Fruit fly (Drosophila melanogaster) whole organism, embryonic: ENCODE data around the gene Dap160.

ENCODE experiments used
- Atf-2 ChIP-seq: fragments of 200-800 bp; sonication (Bioruptor generic); optimal IDR thresholded peaks from 2 replicates; lab custom pipeline; 2016; ENCODE audit warnings: missing biosample characterization, missing genetic modification characterization
- CG10209 ChIP-seq: fragments of 200-800 bp; sonication (Bioruptor generic); optimal IDR thresholded peaks from 3 replicates; lab custom pipeline; 2017; ENCODE audit warnings: missing biosample characterization, mild to moderate bottlenecking, missing genetic modification characterization, missing genetic modification reagents
- CG10321 ChIP-seq: fragments of 200-800 bp; sonication (Bioruptor generic); IDR thresholded peaks from 2 replicates; pipeline ENCODE4 v1.3.6; 2022; ENCODE audit warnings: missing biosample characterization, missing genetic modification characterization
- CG10543 ChIP-seq: fragments of 200-800 bp; sonication (Bioruptor generic); optimal IDR thresholded peaks from 3 replicates; lab custom pipeline; 2017; ENCODE audit warnings: missing biosample characterization, mild to moderate bottlenecking, missing genetic modification characterization, moderate library complexity
- CG10654 ChIP-seq: fragments of 200-800 bp; sonication (Bioruptor generic); optimal IDR thresholded peaks from 2 replicates; lab custom pipeline; 2016; ENCODE audit warnings: missing biosample characterization, missing genetic modification characterization
- CG10959 ChIP-seq: fragments of 200-800 bp; sonication (Bioruptor generic); IDR thresholded peaks from 2 replicates; pipeline ENCODE4 v1.3.6; 2022; ENCODE audit warnings: missing biosample characterization, missing genetic modification characterization
- CG10979 ChIP-seq: fragments of 200-800 bp; sonication (Bioruptor generic); optimal IDR thresholded peaks from 2 replicates; lab custom pipeline; 2018; ENCODE audit warnings: missing biosample characterization, mild to moderate bottlenecking, missing genetic modification characterization, moderate library complexity
- CG11696 ChIP-seq: fragments of 200-800 bp; sonication (Bioruptor generic); IDR thresholded peaks from 2 replicates; pipeline ENCODE4 v1.3.6; 2022; ENCODE audit warnings: missing biosample characterization, missing genetic modification characterization
- CG11723 ChIP-seq: fragments of 200-800 bp; sonication (Bioruptor generic); optimal IDR thresholded peaks from 2 replicates; lab custom pipeline; 2017; ENCODE audit warnings: missing biosample characterization, mild to moderate bottlenecking, missing genetic modification characterization
- CG12155 ChIP-seq: fragments of 200-800 bp; sonication (Bioruptor generic); optimal IDR thresholded peaks from 3 replicates; lab custom pipeline; 2016; ENCODE audit warnings: missing biosample characterization, missing genetic modification characterization
- CG13424 ChIP-seq: fragments of 200-800 bp; sonication (Bioruptor generic); optimal IDR thresholded peaks from 2 replicates; lab custom pipeline; 2019; ENCODE audit warnings: missing biosample characterization, mild to moderate bottlenecking, missing genetic modification characterization, moderate library complexity
- CG16815 ChIP-seq: fragments of 200-800 bp; sonication (Bioruptor generic); optimal IDR thresholded peaks from 3 replicates; lab custom pipeline; 2017; ENCODE audit warnings: missing biosample characterization, mild to moderate bottlenecking, missing genetic modification characterization
- CG3065 ChIP-seq: fragments of 200-800 bp; sonication (Bioruptor generic); optimal IDR thresholded peaks from 2 replicates; lab custom pipeline; 2016; ENCODE audit warnings: missing biosample characterization, missing genetic modification characterization
- CG3281 ChIP-seq: fragments of 200-800 bp; sonication (Bioruptor generic); optimal IDR thresholded peaks from 3 replicates; lab custom pipeline; 2017; ENCODE audit warnings: missing biosample characterization, mild to moderate bottlenecking, missing genetic modification characterization
- CG3726 ChIP-seq: fragments of 200-800 bp; sonication (Bioruptor generic); IDR thresholded peaks from 3 replicates; pipeline ENCODE4, ENCODE4 v1.3.6; 2022; ENCODE audit warnings: missing biosample characterization, missing genetic modification characterization
- CG3838 ChIP-seq: fragments of 200-800 bp; sonication (Bioruptor generic); optimal IDR thresholded peaks from 3 replicates; lab custom pipeline; 2016; ENCODE audit warnings: missing biosample characterization, missing genetic modification characterization
- CG4328 ChIP-seq: fragments of 200-800 bp; sonication (Bioruptor generic); optimal IDR thresholded peaks from 3 replicates; lab custom pipeline; 2017; ENCODE audit warnings: missing biosample characterization, missing genetic modification reagents, missing genetic modification characterization
- CG4730 ChIP-seq: fragments of 200-800 bp; sonication (Bioruptor generic); IDR thresholded peaks from 2 replicates; pipeline ENCODE4 v1.3.6; 2022; ENCODE audit warnings: missing biosample characterization, missing genetic modification characterization
- CG6175 ChIP-seq: fragments of 200-800 bp; sonication (Bioruptor generic); IDR thresholded peaks from 3 replicates; pipeline ENCODE4 v1.3.6; 2022; ENCODE audit warnings: missing biosample characterization, missing genetic modification characterization
- CG6765 ChIP-seq: fragments of 200-800 bp; sonication (Bioruptor generic); optimal IDR thresholded peaks from 3 replicates; lab custom pipeline; 2017; ENCODE audit warnings: missing biosample characterization, mild to moderate bottlenecking, missing genetic modification characterization
- CG7357 ChIP-seq: fragments of 200-800 bp; sonication (Bioruptor generic); IDR thresholded peaks from 3 replicates; pipeline ENCODE4 v1.3.6; 2022; ENCODE audit warnings: missing biosample characterization, missing genetic modification characterization
- CG8478 ChIP-seq: fragments of >200 bp; optimal IDR thresholded peaks from 2 replicates; lab custom pipeline; 2018
- CG8765 ChIP-seq: fragments of 200-800 bp; sonication (Bioruptor generic); IDR thresholded peaks from 2 replicates; pipeline ENCODE4 v1.3.6; 2022; ENCODE audit warnings: missing biosample characterization, missing genetic modification characterization
- CG8944 ChIP-seq: fragments of 200-800 bp; sonication (Bioruptor generic); optimal IDR thresholded peaks from 3 replicates; lab custom pipeline; 2016; ENCODE audit warnings: missing biosample characterization, missing genetic modification characterization
- CoRest ChIP-seq: fragments of 200-800 bp; sonication (Bioruptor generic); optimal IDR thresholded peaks from 3 replicates; lab custom pipeline; 2018; ENCODE audit warnings: missing biosample characterization, mild to moderate bottlenecking, missing genetic modification characterization, moderate library complexity
- D19B ChIP-seq: fragments of 200-800 bp; sonication (Bioruptor generic); optimal IDR thresholded peaks from 2 replicates; lab custom pipeline; 2017; ENCODE audit warnings: missing biosample characterization, mild to moderate bottlenecking, missing genetic modification characterization
- HLHmδ ChIP-seq: fragments of 200-800 bp; sonication (Bioruptor generic); optimal IDR thresholded peaks from 2 replicates; lab custom pipeline; 2018; ENCODE audit warnings: missing biosample characterization, mild to moderate bottlenecking, missing genetic modification characterization, moderate library complexity
- Hey ChIP-seq: fragments of 200-800 bp; sonication (Bioruptor generic); optimal IDR thresholded peaks from 3 replicates; lab custom pipeline; 2018; ENCODE audit warnings: missing biosample characterization, mild to moderate bottlenecking, missing genetic modification characterization
- Hmx ChIP-seq: fragments of 200-800 bp; sonication (Bioruptor generic); optimal IDR thresholded peaks from 2 replicates; lab custom pipeline; 2016; ENCODE audit warnings: missing biosample characterization, missing genetic modification characterization
- Mes4 ChIP-seq: fragments of 200-800 bp; sonication (Bioruptor generic); optimal IDR thresholded peaks from 2 replicates; lab custom pipeline; 2016; ENCODE audit warnings: missing biosample characterization, missing genetic modification characterization
- bab2 ChIP-seq: fragments of 200-800 bp; sonication (Bioruptor generic); optimal IDR thresholded peaks from 2 replicates; lab custom pipeline; 2016; ENCODE audit warnings: missing biosample characterization, missing genetic modification characterization
- cas ChIP-seq: fragments of 200-800 bp; sonication (Bioruptor generic); IDR thresholded peaks from 2 replicates; pipeline ENCODE4 v1.3.6; 2022; ENCODE audit warnings: missing biosample characterization, missing genetic modification characterization
- caup ChIP-seq: fragments of 200-800 bp; sonication (Bioruptor generic); optimal IDR thresholded peaks from 3 replicates; lab custom pipeline; 2017; ENCODE audit warnings: missing biosample characterization, mild to moderate bottlenecking, missing genetic modification characterization, moderate library complexity; ENCODE audit not compliant: severe bottlenecking
- cg ChIP-seq: fragments of 200-800 bp; sonication (Bioruptor generic); optimal IDR thresholded peaks from 3 replicates; lab custom pipeline; 2019; ENCODE audit warnings: missing biosample characterization, mild to moderate bottlenecking, missing genetic modification characterization, moderate library complexity
- ci ChIP-seq: fragments of 200-800 bp; sonication (Bioruptor generic); IDR thresholded peaks from 3 replicates; pipeline ENCODE4 v1.3.6; 2022; ENCODE audit warnings: missing biosample characterization, missing genetic modification characterization
- crp ChIP-seq, 2 experiments: fragments of 200-800 bp; sonication (Bioruptor generic); optimal IDR thresholded peaks; 2 replicates in 1 of 2; 3 replicates in 1 of 2; lab custom pipeline; 2017; ENCODE audit warnings: missing biosample characterization in 2 of 2, missing genetic modification characterization in 2 of 2, mild to moderate bottlenecking in 1 of 2, moderate library complexity in 1 of 2
- dimm ChIP-seq: fragments of 200-800 bp; sonication (Bioruptor generic); IDR thresholded peaks from 2 replicates; pipeline ENCODE4 v1.3.6; 2022; ENCODE audit warnings: missing biosample characterization, missing genetic modification characterization
- dmrt99B ChIP-seq: fragments of 200-800 bp; sonication (Bioruptor generic); optimal IDR thresholded peaks from 2 replicates; lab custom pipeline; 2018; ENCODE audit warnings: missing biosample characterization, mild to moderate bottlenecking, missing genetic modification characterization, moderate library complexity
- fu2 ChIP-seq: fragments of 200-800 bp; sonication (Bioruptor generic); optimal IDR thresholded peaks from 2 replicates; lab custom pipeline; 2016; ENCODE audit warnings: missing biosample characterization, missing genetic modification characterization
- gsb-n ChIP-seq: fragments of 200-800 bp; sonication (Bioruptor generic); optimal IDR thresholded peaks from 3 replicates; lab custom pipeline; 2018; ENCODE audit warnings: missing biosample characterization, mild to moderate bottlenecking, missing genetic modification characterization
- kni ChIP-seq: fragments of 200-800 bp; sonication (Bioruptor generic); optimal IDR thresholded peaks from 3 replicates; lab custom pipeline; 2017; ENCODE audit warnings: mild to moderate bottlenecking, missing biosample characterization, missing genetic modification reagents, missing genetic modification characterization
- lola ChIP-seq, 3 experiments: fragments of >200 bp in 2 of 3; fragments of 200-800 bp in 1 of 3; sonication (Bioruptor generic) in 1 of 3; optimal IDR thresholded peaks; 2 replicates each; lab custom pipeline; 2017 to 2019; ENCODE audit warnings: missing biosample characterization in 3 of 3, missing genetic modification characterization in 3 of 3, mild to moderate bottlenecking in 1 of 3, moderate library complexity in 1 of 3
- mam ChIP-seq: fragments of 200-800 bp; sonication (Bioruptor generic); optimal IDR thresholded peaks from 3 replicates; lab custom pipeline; 2016; ENCODE audit warnings: missing biosample characterization, missing genetic modification characterization
- nmo ChIP-seq: fragments of 200-800 bp; sonication (Bioruptor generic); optimal IDR thresholded peaks from 2 replicates; lab custom pipeline; 2018; ENCODE audit warnings: missing biosample characterization, mild to moderate bottlenecking, missing genetic modification characterization, moderate library complexity
- pum ChIP-seq: fragments of 200-800 bp; sonication (Bioruptor generic); optimal IDR thresholded peaks from 2 replicates; lab custom pipeline; 2016; ENCODE audit warnings: missing biosample characterization, missing genetic modification characterization
- salm ChIP-seq: fragments of 200-800 bp; sonication (Bioruptor generic); optimal IDR thresholded peaks from 2 replicates; lab custom pipeline; 2018; ENCODE audit warnings: missing biosample characterization, mild to moderate bottlenecking, missing genetic modification characterization
- scrt ChIP-seq: fragments of 200-800 bp; sonication (Bioruptor generic); optimal IDR thresholded peaks from 2 replicates; lab custom pipeline; 2018; ENCODE audit warnings: missing biosample characterization, mild to moderate bottlenecking, missing genetic modification characterization, moderate library complexity
- seq ChIP-seq: fragments of 200-800 bp; sonication (Bioruptor generic); IDR thresholded peaks from 2 replicates; pipeline ENCODE4 v1.3.6; 2022; ENCODE audit warnings: missing biosample characterization, missing genetic modification characterization
- sna ChIP-seq: fragments of 200-800 bp; sonication (Bioruptor generic); IDR thresholded peaks from 2 replicates; pipeline ENCODE4 v1.3.6; 2022; ENCODE audit warnings: missing biosample characterization, missing genetic modification characterization; ENCODE audit not compliant: partially characterized antibody
- sug ChIP-seq: fragments of 200-800 bp; optimal IDR thresholded peaks from 2 replicates; lab custom pipeline; 2019; ENCODE audit warnings: missing biosample characterization, mild to moderate bottlenecking, missing genetic modification characterization, moderate library complexity
- toy ChIP-seq: fragments of 200-800 bp; sonication (Bioruptor generic); IDR thresholded peaks from 2 replicates; pipeline ENCODE4 v1.3.6; 2022; ENCODE audit warnings: missing biosample characterization, missing genetic modification characterization
- vfl ChIP-seq: fragments of 200-800 bp; sonication (Bioruptor generic); optimal IDR thresholded peaks from 2 replicates; lab custom pipeline; 2016; ENCODE audit warnings: missing biosample characterization, missing genetic modification characterization
- wor ChIP-seq: fragments of 200-800 bp; sonication (Bioruptor generic); IDR thresholded peaks from 2 replicates; pipeline ENCODE4 v1.3.6; 2022; ENCODE audit warnings: missing biosample characterization, missing genetic modification characterization

Gene Dap160

DNA sequence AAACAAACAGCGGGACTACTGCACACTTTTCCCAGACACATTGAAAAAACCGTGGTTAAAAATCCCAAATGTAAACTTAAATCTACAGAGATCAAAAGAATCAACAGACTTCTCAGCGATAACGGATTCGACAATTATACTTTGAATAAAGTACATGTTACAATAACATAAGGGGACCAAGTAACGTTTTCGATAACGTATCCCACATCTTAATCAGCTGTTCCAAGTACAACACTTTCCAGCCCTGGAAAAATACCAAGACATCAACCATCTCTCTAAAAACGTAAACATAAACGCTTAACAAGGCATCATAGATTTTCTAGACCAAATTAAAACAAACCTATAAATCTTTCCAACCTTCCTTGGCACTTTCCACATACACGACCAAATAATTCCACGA lies 11.7 kb upstream of the Dap160 start (continued):
- no peak for TF ChIP-seq salm (tag; lab: Kevin White, UChicago)
- no peak for TF ChIP-seq CG8765
- no peak for TF ChIP-seq Hey (tag; lab: Kevin White, UChicago)
- TF ChIP-seq CG4730 (GFP tag; lab: Robert Waterston, UW), result no peak
- TF ChIP-seq CG10209 (GFP tag; lab: Kevin White, UChicago), result no peak
- no peak for TF ChIP-seq dmrt99B
- no peak for TF ChIP-seq caup (GFP tag; lab: Kevin White, UChicago)
- TF ChIP-seq CG12155, result no peak
- no peak for TF ChIP-seq CG3281 (GFP tag; lab: Kevin White, UChicago)
- TF ChIP-seq sna (GFP tag; lab: Robert Waterston, UW), result 0 out of 2 replicates have a peak, but pooled peaks have one; percentile 16
- TF ChIP-seq CG6175 (GFP tag; lab: Robert Waterston, UW), result no peak
- TF ChIP-seq CG4328 (GFP tag; lab: Kevin White, UChicago), result no peak
- no peak for TF ChIP-seq mam (GFP tag; lab: Kevin White, UChicago)
- TF ChIP-seq sug (tag; lab: Kevin White, UChicago), result peak; percentile 23
- TF ChIP-seq nmo (GFP tag; lab: Kevin White, UChicago), result peak; percentile 23
- TF ChIP-seq wor (GFP tag; lab: Robert Waterston, UW), result no peak
- no peak for TF ChIP-seq fu2 (GFP tag; lab: Kevin White, UChicago)
- TF ChIP-seq CG11723, result no peak
- TF ChIP-seq bab2 (GFP tag; lab: Kevin White, UChicago), result no peak
- no peak for TF ChIP-seq scrt (GFP tag; lab: Kevin White, UChicago)
- no peak for TF ChIP-seq CG3726 (GFP tag; lab: Robert Waterston, UW)
- no peak for TF ChIP-seq ci (GFP tag; lab: Robert Waterston, UW)
- TF ChIP-seq Mes4, result no peak
- TF ChIP-seq CG6765 (GFP tag; lab: Kevin White, UChicago), result no peak
- no peak for TF ChIP-seq Atf-2 (GFP tag; lab: Kevin White, UChicago)
- no peak for TF ChIP-seq pum
- no peak for TF ChIP-seq CG10321 (GFP tag; lab: Robert Waterston, UW)
- TF ChIP-seq CoRest (tag; lab: Kevin White, UChicago), result no peak
- TF ChIP-seq dimm (GFP tag; lab: Robert Waterston, UW), result no peak
- no peak for TF ChIP-seq toy
- peak; percentile 43 to 95 for TF ChIP-seq crp (GFP tag; optimal IDR thresholded peaks at IDR 0.05; lab: Kevin White, UChicago)
- TF ChIP-seq CG3065 (GFP tag; lab: Kevin White, UChicago), result no peak
- no peak for TF ChIP-seq CG7357 (GFP tag; lab: Robert Waterston, UW)
- TF ChIP-seq CG10543 (GFP tag; lab: Kevin White, UChicago), result no peak
- TF ChIP-seq CG13424 (tag; lab: Kevin White, UChicago), result no peak
- TF ChIP-seq HLHmδ, result no peak
- TF ChIP-seq, all 482 proteins: peak for 50

DNA sequence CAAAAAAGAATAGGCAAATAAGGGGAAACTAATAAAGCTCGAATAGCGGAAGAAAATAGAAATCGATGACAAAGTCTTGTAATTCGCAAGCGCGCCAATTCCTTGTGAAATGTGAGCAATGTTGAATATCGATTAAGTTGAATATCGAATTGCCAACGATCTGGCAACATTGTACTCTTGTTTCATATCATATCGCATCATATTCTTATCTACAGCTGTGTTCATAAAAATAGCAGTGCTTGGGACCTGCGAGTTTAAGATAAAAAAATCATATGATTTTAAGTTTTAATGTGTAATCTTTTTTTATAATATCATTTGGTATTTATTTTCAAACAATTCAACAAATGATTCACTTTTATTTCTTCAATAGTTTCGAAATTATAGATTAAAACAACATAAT lies 6.9 kb upstream of the Dap160 start:
- TF ChIP-seq CG10543 (GFP tag; lab: Kevin White, UChicago), result no peak
- TF ChIP-seq Hmx (GFP tag; lab: Kevin White, UChicago), result no peak
- TF ChIP-seq CG10654 (GFP tag; lab: Kevin White, UChicago), result peak; percentile 16
- no peak for TF ChIP-seq CG16815 (GFP tag; lab: Kevin White, UChicago)
- no peak for TF ChIP-seq cg
- no peak for TF ChIP-seq CG10959
- TF ChIP-seq CG3726 (GFP tag; lab: Robert Waterston, UW), result no peak
- TF ChIP-seq CG8478 (lab: Kevin White, UChicago), result no peak
- peak; percentile 58 for TF ChIP-seq CG10979 (tag; lab: Kevin White, UChicago)
- no peak for TF ChIP-seq D19B (GFP tag; lab: Kevin White, UChicago)
- no peak for TF ChIP-seq vfl (GFP tag; lab: Kevin White, UChicago)
- no peak for TF ChIP-seq CG8944 (GFP tag; lab: Kevin White, UChicago)
- no peak for TF ChIP-seq CG3838 (GFP tag; lab: Kevin White, UChicago)
- peak; percentile 99 for TF ChIP-seq CG11696 (GFP tag; lab: Robert Waterston, UW)
- no peak for TF ChIP-seq seq (GFP tag; lab: Robert Waterston, UW)
- peak; percentile 50 for TF ChIP-seq gsb-n (tag; lab: Kevin White, UChicago)
- TF ChIP-seq lola (GFP tag; optimal IDR thresholded peaks at IDR 0.05; lab: Kevin White, UChicago), result peak in 1 of 3 experiments; percentile 24
- no peak for TF ChIP-seq cas (GFP tag; lab: Robert Waterston, UW)
- TF ChIP-seq kni (GFP tag; lab: Kevin White, UChicago), result no peak
